Worm (Caenorhabditis elegans): ENCODE data around the gene daf-5.

daf-5 gene

ce11 chrII:14052204-14052603 is at the start of gene daf-5:
daf-5 (minus strand) TSS chrII:14052304.
- TF ChIP-seq nhr-71 (tag; optimal IDR thresholded peaks at IDR 0.05) (peak; percentile 15), ceh-88 (GFP tag; IDR thresholded peaks at IDR 0.05) (no peak)

DNA sequence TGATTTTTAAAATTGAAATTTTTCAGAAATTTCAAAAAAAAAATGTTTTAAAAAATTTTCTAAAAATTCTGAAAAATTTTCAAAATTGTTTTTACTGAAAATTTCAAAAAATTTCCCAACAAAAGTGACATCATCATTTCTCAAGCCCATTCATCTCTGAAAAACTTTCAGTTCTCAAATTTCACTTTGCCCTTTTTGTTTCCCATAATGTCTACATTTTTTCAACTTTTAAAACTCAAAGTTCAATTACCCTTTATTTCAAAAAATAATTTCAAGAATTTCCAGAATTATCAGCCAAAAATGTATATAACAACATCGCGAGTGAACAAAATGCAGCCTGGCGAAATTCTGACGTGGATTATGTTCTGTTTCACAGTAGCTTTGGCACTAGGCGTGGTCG is 48.9 kb upstream of the daf-5 start, which contains the start of gene bkip-1:
Gene bkip-1 (plus strand): TSS at position 301 of the 400 bp plus-strand sequence.
- TF ChIP-seq nhr-47 (tag; optimal IDR thresholded peaks at IDR 0.05) = no peak
- no peak for TF ChIP-seq aly-2 (tag; optimal IDR thresholded peaks at IDR 0.05)
- no peak for TF ChIP-seq tlp-1 (tag; optimal IDR thresholded peaks at IDR 0.05)
- TF ChIP-seq pqm-1 (tag; optimal IDR thresholded peaks at IDR 0.05) = no peak
- TF ChIP-seq elt-3 (tag; optimal IDR thresholded peaks at IDR 0.05) = no peak
- TF ChIP-seq isw-1 (GFP tag; IDR thresholded peaks at IDR 0.05) = no peak
- no peak for TF ChIP-seq lin-39 (tag; optimal IDR thresholded peaks at IDR 0.05)
- TF ChIP-seq nhr-76 (tag; optimal IDR thresholded peaks at IDR 0.05) = no peak
- no peak for TF ChIP-seq irx-1 (tag; optimal IDR thresholded peaks at IDR 0.05)
- TF ChIP-seq efl-3 (GFP tag; optimal IDR thresholded peaks at IDR 0.05) = no peak
- no peak for TF ChIP-seq ets-5 (GFP tag; IDR thresholded peaks at IDR 0.05)
- no peak for TF ChIP-seq nhr-77 (tag; optimal IDR thresholded peaks at IDR 0.05)
- no peak for TF ChIP-seq mep-1 (tag; optimal IDR thresholded peaks at IDR 0.05)
- TF ChIP-seq C04F5.9 (tag; optimal IDR thresholded peaks at IDR 0.05) = no peak
- TF ChIP-seq ama-1 (optimal IDR thresholded peaks at IDR 0.05) = no peak
- no peak for TF ChIP-seq unc-86 (tag; optimal IDR thresholded peaks at IDR 0.05)
- TF ChIP-seq alr-1 (tag; optimal IDR thresholded peaks at IDR 0.05; ENCODE audit: borderline replicate concordance) = no peak

DNA sequence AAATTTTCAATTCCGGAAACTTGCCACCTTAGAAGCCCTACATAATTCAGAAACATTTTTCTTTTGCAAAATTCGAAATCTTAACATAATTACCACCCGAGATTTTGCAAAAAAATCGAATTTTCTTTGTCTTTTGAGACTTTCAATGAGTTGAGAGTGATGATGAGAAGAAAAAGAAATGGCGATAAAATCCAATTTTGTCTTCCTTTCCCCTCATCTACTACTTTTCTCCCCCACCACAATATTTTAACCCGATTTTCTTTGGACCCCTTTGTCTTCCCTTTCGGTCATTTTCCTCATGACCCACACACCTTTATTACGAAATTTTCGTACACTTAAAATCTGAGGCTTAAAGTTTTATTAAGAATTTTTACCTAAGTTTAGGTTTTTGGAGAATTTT is 46.2 kb upstream of the daf-5 start:
- TF ChIP-seq egl-13 (tag; optimal IDR thresholded peaks at IDR 0.05) (no peak), lin-14 (GFP tag; optimal IDR thresholded peaks at IDR 0.05) (peak; percentile 48)

DNA sequence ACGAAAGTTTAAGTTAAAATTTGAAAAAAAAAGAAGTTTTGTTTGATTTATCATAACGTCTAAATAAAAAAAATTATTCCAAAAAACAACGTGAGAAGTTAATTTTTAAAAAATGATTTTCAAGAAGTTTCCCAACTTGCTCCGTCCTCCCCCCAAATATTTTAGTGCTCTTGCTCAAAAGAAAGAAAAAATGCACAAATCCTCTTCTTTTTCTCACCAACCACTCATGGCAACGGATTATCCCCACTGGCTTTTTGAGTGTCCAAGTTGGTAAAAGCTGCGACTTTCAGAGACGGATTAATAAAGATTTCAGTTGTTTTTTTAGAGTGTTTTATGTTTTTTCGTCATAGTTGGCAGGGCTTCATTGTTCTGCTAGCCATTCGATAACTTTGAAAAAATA is 45.4 kb upstream of the daf-5 start, which contains the start of gene Y39G8C.2:
Gene Y39G8C.2 (minus strand): TSS at position 101 of the 400 bp plus-strand sequence.
- TF ChIP-seq rnt-1 (tag; optimal IDR thresholded peaks at IDR 0.05) (no peak), Y116A8C.19 (tag; optimal IDR thresholded peaks at IDR 0.05; ENCODE audit: borderline replicate concordance) (no peak), lsy-2 (tag; optimal IDR thresholded peaks at IDR 0.05) (no peak), C04F5.9 (tag; optimal IDR thresholded peaks at IDR 0.05) (no peak), grh-1 (GFP tag; IDR thresholded peaks at IDR 0.05) (no peak), ets-5 (GFP tag; IDR thresholded peaks at IDR 0.05) (no peak), nhr-11 (tag; optimal IDR thresholded peaks at IDR 0.05) (no peak), fkh-8 (tag; optimal IDR thresholded peaks at IDR 0.05) (no peak)

DNA sequence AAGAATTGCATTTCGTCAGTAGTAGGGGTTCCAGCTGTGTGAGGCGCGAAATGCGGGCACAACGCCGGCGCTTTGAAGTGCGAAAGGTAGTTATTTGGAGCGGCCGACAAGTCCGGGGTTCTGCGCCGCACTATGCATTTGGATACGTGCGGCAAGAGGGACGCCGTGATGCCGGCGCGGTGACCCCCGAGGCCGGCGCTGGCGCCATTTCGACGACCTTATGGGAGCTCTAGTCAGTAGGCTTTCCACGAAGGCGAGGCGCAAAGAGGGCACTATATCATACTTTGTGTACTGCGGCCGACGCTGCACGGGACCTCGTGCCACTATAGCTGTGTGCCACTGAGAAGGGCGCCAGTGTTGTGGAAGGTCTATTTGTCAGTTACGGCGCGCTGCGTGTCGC is 44.7 kb upstream of the daf-5 start:
- TF ChIP-seq snpc-4 (tag; optimal IDR thresholded peaks at IDR 0.05) = peak; percentile 4
- TF ChIP-seq jun-1 (tag; optimal IDR thresholded peaks at IDR 0.05) = no peak
- TF ChIP-seq lin-15B (tag; optimal IDR thresholded peaks at IDR 0.05) = no peak
- TF ChIP-seq nhr-85 (tag) = no peak
- TF ChIP-seq C04F5.9 (tag; optimal IDR thresholded peaks at IDR 0.05) = no peak

- no peak for TF ChIP-seq lsy-2 (tag; optimal IDR thresholded peaks at IDR 0.05)
- TF ChIP-seq ceh-90 (tag; optimal IDR thresholded peaks at IDR 0.05) = no peak
- no peak for TF ChIP-seq pqm-1 (tag; optimal IDR thresholded peaks at IDR 0.05)
- TF ChIP-seq efl-3 (GFP tag; optimal IDR thresholded peaks at IDR 0.05) = no peak
- no peak for TF ChIP-seq ceh-88 (GFP tag; IDR thresholded peaks at IDR 0.05)
- TF ChIP-seq pax-3 (tag; optimal IDR thresholded peaks at IDR 0.05) = no peak
- no peak for TF ChIP-seq mef-2 (tag; optimal IDR thresholded peaks at IDR 0.05)
- no peak for TF ChIP-seq ets-5 (GFP tag; IDR thresholded peaks at IDR 0.05)
- no peak for TF ChIP-seq C34B4.2 (tag; optimal IDR thresholded peaks at IDR 0.05)
- no peak for TF ChIP-seq elt-3 (tag; optimal IDR thresholded peaks at IDR 0.05)
- TF ChIP-seq tbx-2 (tag; optimal IDR thresholded peaks at IDR 0.05) = no peak
- TF ChIP-seq tlp-1 (tag; optimal IDR thresholded peaks at IDR 0.05) = no peak
- no peak for TF ChIP-seq elt-2 (tag; optimal IDR thresholded peaks at IDR 0.05)
- TF ChIP-seq nhr-90 (tag; optimal IDR thresholded peaks at IDR 0.05; ENCODE audit: poor library complexity) = no peak
- no peak for TF ChIP-seq lir-3 (tag; optimal IDR thresholded peaks at IDR 0.05; ENCODE audit: poor library complexity)
- no peak for TF ChIP-seq ces-1 (GFP tag; optimal IDR thresholded peaks at IDR 0.05)
- no peak for TF ChIP-seq lin-13 (GFP tag; optimal IDR thresholded peaks at IDR 0.05)
Observed at ce11 chrII:14095875-14096274, 43.8 kb upstream of the daf-5 start.
